Worm (Caenorhabditis elegans) whole organism, young adult: ENCODE results near the gene otub-1.

Experiments
- F49E8.2 ChIP-seq: sonication (generic microtip); optimal IDR thresholded peaks from 3 replicates; lab custom pipeline; 2017; ENCODE audit warnings: missing genetic modification characterization, mild to moderate bottlenecking, missing compliant biosample characterization, antibody characterized with exemption, moderate library complexity; ENCODE audit not compliant: insufficient read depth
- K11D2.4 ChIP-seq: fragments of 200-800 bp; sonication (Bioruptor generic); IDR thresholded peaks from 2 replicates; pipeline ENCODE4 v1.3.6; 2022; ENCODE audit warnings: missing genetic modification reagents, missing genetic modification characterization, missing compliant biosample characterization
- K12H6.12 ChIP-seq: fragments of 200-800 bp; sonication (Bioruptor generic); optimal IDR thresholded peaks from 2 replicates; lab custom pipeline; 2018; ENCODE audit warnings: mild to moderate bottlenecking, missing genetic modification characterization, missing compliant biosample characterization
- T07F8.4 ChIP-seq: sonication (generic microtip); optimal IDR thresholded peaks from 2 replicates; lab custom pipeline; 2016; ENCODE audit warnings: mild to moderate bottlenecking, missing genetic modification characterization, moderate library complexity, missing compliant biosample characterization
- attf-5 ChIP-seq: fragments of 200-800 bp; sonication (Bioruptor generic); optimal IDR thresholded peaks from 2 replicates; lab custom pipeline; 2018; ENCODE audit warnings: mild to moderate bottlenecking, missing genetic modification characterization, missing compliant biosample characterization
- cebp-1 ChIP-seq, 2 experiments: fragments of 200-800 bp in 1 of 2; sonication (Bioruptor generic) in 1 of 2; sonication (generic microtip) in 1 of 2; IDR thresholded peaks in 1 of 2; optimal IDR thresholded peaks in 1 of 2; 2 replicates each; pipeline versions ENCODE4 v1.3.6 to Lab custom; 2017 to 2022; ENCODE audit warnings: missing compliant biosample characterization in 2 of 2, missing genetic modification characterization in 2 of 2, mild to moderate bottlenecking in 1 of 2, missing genetic modification reagents in 1 of 2, moderate library complexity in 1 of 2
- ceh-58 ChIP-seq: fragments of 200-800 bp; sonication (Bioruptor generic); IDR thresholded peaks from 2 replicates; pipeline ENCODE4 v1.3.6; 2022; ENCODE audit warnings: missing genetic modification characterization, missing compliant biosample characterization
- mcd-1 ChIP-seq: fragments of 200-800 bp; sonication (Bioruptor generic); IDR thresholded peaks from 2 replicates; pipeline ENCODE4 v1.3.6; 2022; ENCODE audit warnings: missing genetic modification reagents, missing genetic modification characterization, missing compliant biosample characterization
- rcor-1 ChIP-seq: fragments of 200-800 bp; sonication (Bioruptor generic); IDR thresholded peaks from 2 replicates; pipeline ENCODE4 v1.3.6; 2022; ENCODE audit warnings: missing genetic modification reagents, missing genetic modification characterization, missing compliant biosample characterization
- snpc-1.3 ChIP-seq: sonication (generic microtip); optimal IDR thresholded peaks from 2 replicates; lab custom pipeline; 2017; ENCODE audit warnings: missing genetic modification characterization, mild to moderate bottlenecking, missing compliant biosample characterization, antibody characterized with exemption, moderate library complexity, missing genotype, missing genetic modification reagents; ENCODE audit not compliant: insufficient read depth
- unc-130 ChIP-seq: sonication (generic microtip); optimal IDR thresholded peaks from 2 replicates; lab custom pipeline; 2016; ENCODE audit warnings: missing genetic modification reagents, missing genetic modification characterization, missing compliant biosample characterization
- unc-62 ChIP-seq: fragments of 150-350 bp; optimal IDR thresholded peaks from 2 replicates; lab custom pipeline; 2014; ENCODE audit warnings: missing biosample characterization, missing genetic modification reagents, missing genetic modification characterization
- ztf-18 ChIP-seq: sonication (generic microtip); optimal IDR thresholded peaks from 2 replicates; lab custom pipeline; 2016; ENCODE audit warnings: missing genotype, mild to moderate bottlenecking, missing genetic modification characterization, missing compliant biosample characterization
- ztf-26 ChIP-seq: sonication (generic microtip); optimal IDR thresholded peaks from 2 replicates; lab custom pipeline; 2017; ENCODE audit warnings: missing genetic modification characterization, missing compliant biosample characterization

DNA sequence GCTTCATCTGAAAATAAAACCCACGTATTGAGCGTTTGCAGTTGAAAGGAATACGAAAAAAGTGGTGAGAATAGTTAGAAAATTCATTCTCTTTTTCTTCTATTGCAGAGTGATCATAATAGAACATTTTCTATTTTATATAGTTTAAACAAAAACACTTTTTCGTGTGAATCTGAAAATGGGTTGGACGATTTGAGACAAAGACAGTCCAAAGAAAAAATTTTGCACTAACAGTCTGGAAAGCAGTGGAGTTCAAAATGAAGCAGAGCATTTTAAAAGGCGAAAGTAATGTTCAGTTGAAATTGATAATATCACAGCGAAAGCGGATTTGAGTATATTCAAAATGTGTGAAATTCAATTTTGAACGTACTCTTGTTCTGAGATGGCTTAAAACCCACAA is 22.5 kb downstream of the otub-1 start, which contains the start of gene C01G10.18:
- no peak for TF ChIP-seq unc-130 (GFP tag; lab: Kevin White, UChicago)
- no peak for TF ChIP-seq rcor-1 (GFP tag; lab: Robert Waterston, UW)
- TF ChIP-seq snpc-1.3: no peak
- no peak for TF ChIP-seq mcd-1
- TF ChIP-seq ztf-26 (tag; lab: Kevin White, UChicago): no peak
- TF ChIP-seq cebp-1 (GFP tag; IDR thresholded peaks at IDR 0.05; lab: Robert Waterston, UW): no peak
- no peak for TF ChIP-seq cebp-1 (tag; optimal IDR thresholded peaks at IDR 0.05; lab: Kevin White, UChicago)
- TF ChIP-seq F49E8.2 (tag; lab: Kevin White, UChicago): no peak
- no peak for TF ChIP-seq K11D2.4 (GFP tag; lab: Robert Waterston, UW)
- TF ChIP-seq unc-62 (GFP tag; lab: Kevin White, UChicago): no peak
- TF ChIP-seq K12H6.12 (tag; lab: Kevin White, UChicago): no peak
- no peak for TF ChIP-seq T07F8.4 (tag; lab: Kevin White, UChicago)
- TF ChIP-seq ceh-58 (GFP tag; lab: Robert Waterston, UW): no peak
- TF ChIP-seq ztf-18: no peak
- TF ChIP-seq attf-5: no peak
